Fruit fly (Drosophila melanogaster) whole organism, embryonic: ENCODE results near the gene CG12012.
A peak's percentile ranks its signal among the peaks of the same experiment; 100 is the strongest.

Source experiments
- B-H1 ChIP-seq: fragments of 200-800 bp; sonication (Bioruptor generic); IDR thresholded peaks from 3 replicates; pipeline ENCODE4 v1.3.6; 2022; ENCODE audit warnings: missing biosample characterization, missing genetic modification characterization
- BEAF-32 ChIP-seq: fragments of 200-800 bp; sonication (Bioruptor generic); optimal IDR thresholded peaks from 3 replicates; lab custom pipeline; 2017; ENCODE audit warnings: missing biosample characterization, missing genetic modification characterization, mild to moderate bottlenecking, moderate library complexity, missing genetic modification reagents
- CG10267 ChIP-seq: fragments of 200-800 bp; sonication (Bioruptor generic); optimal IDR thresholded peaks from 2 replicates; lab custom pipeline; 2018; ENCODE audit warnings: missing biosample characterization, mild to moderate bottlenecking, missing genetic modification characterization, moderate library complexity
- CG10274 ChIP-seq: fragments of 200-800 bp; sonication (Bioruptor generic); optimal IDR thresholded peaks from 3 replicates; lab custom pipeline; 2017; ENCODE audit warnings: missing biosample characterization, mild to moderate bottlenecking, missing genetic modification characterization
- CG10979 ChIP-seq: fragments of 200-800 bp; sonication (Bioruptor generic); optimal IDR thresholded peaks from 2 replicates; lab custom pipeline; 2018; ENCODE audit warnings: missing biosample characterization, mild to moderate bottlenecking, missing genetic modification characterization, moderate library complexity
- CG11695 ChIP-seq: fragments of 200-800 bp; sonication (Bioruptor generic); IDR thresholded peaks from 3 replicates; pipeline ENCODE4 v1.3.6; 2022; ENCODE audit warnings: missing biosample characterization, missing genetic modification characterization
- CG12391 ChIP-seq: fragments of 200-800 bp; sonication (Bioruptor generic); optimal IDR thresholded peaks from 3 replicates; lab custom pipeline; 2018; ENCODE audit warnings: missing biosample characterization, mild to moderate bottlenecking, missing genetic modification characterization, moderate library complexity
- CG13123 ChIP-seq: fragments of 200-800 bp; sonication (Bioruptor generic); optimal IDR thresholded peaks from 2 replicates; lab custom pipeline; 2016; ENCODE audit warnings: missing biosample characterization, missing genetic modification characterization
- CG14710 ChIP-seq: fragments of 200-800 bp; sonication (Bioruptor generic); optimal IDR thresholded peaks from 3 replicates; lab custom pipeline; 2019; ENCODE audit warnings: missing biosample characterization, mild to moderate bottlenecking, missing genetic modification characterization, moderate library complexity
- CG15269 ChIP-seq: fragments of 200-800 bp; sonication (Bioruptor generic); optimal IDR thresholded peaks from 2 replicates; lab custom pipeline; 2018; ENCODE audit warnings: missing biosample characterization, mild to moderate bottlenecking, missing genetic modification characterization, moderate library complexity
- CG15601 ChIP-seq: fragments of 200-800 bp; sonication (Bioruptor generic); optimal IDR thresholded peaks from 3 replicates; lab custom pipeline; 2019; ENCODE audit warnings: missing biosample characterization, mild to moderate bottlenecking, missing genetic modification characterization, moderate library complexity
- CG16813 ChIP-seq: fragments of 200-800 bp; sonication (Bioruptor generic); IDR thresholded peaks from 3 replicates; pipeline ENCODE4 v1.3.6; 2022; ENCODE audit warnings: missing biosample characterization, missing genetic modification characterization; ENCODE audit not compliant: partially characterized antibody
- CG16863 ChIP-seq: fragments of 200-800 bp; sonication (Bioruptor generic); optimal IDR thresholded peaks from 3 replicates; lab custom pipeline; 2016; ENCODE audit warnings: missing biosample characterization, missing genetic modification characterization
- CG18476 ChIP-seq: fragments of 200-800 bp; sonication (Bioruptor generic); optimal IDR thresholded peaks from 2 replicates; lab custom pipeline; 2016; ENCODE audit warnings: missing biosample characterization, mild to moderate bottlenecking, missing genetic modification characterization
- CG2875 ChIP-seq: fragments of 200-800 bp; sonication (Bioruptor generic); optimal IDR thresholded peaks from 2 replicates; lab custom pipeline; 2017; ENCODE audit warnings: missing biosample characterization, mild to moderate bottlenecking, missing genetic modification characterization, missing genetic modification reagents
- CG33213 ChIP-seq: fragments of 200-800 bp; sonication (Bioruptor generic); optimal IDR thresholded peaks from 3 replicates; lab custom pipeline; 2016; ENCODE audit warnings: missing biosample characterization, missing genetic modification characterization
- CG34224 ChIP-seq: fragments of 200-800 bp; sonication (Bioruptor generic); IDR thresholded peaks from 3 replicates; pipeline ENCODE4 v1.3.6; 2022; ENCODE audit warnings: missing biosample characterization, missing genetic modification characterization; ENCODE audit not compliant: partially characterized antibody
- CG3847 ChIP-seq: fragments of 200-800 bp; sonication (Bioruptor generic); IDR thresholded peaks from 2 replicates; pipeline ENCODE4 v1.3.6; 2022; ENCODE audit warnings: missing biosample characterization, missing genetic modification characterization
- CG6683 ChIP-seq: fragments of 200-800 bp; sonication (Bioruptor generic); optimal IDR thresholded peaks from 2 replicates; lab custom pipeline; 2017; ENCODE audit warnings: missing biosample characterization, mild to moderate bottlenecking, missing genetic modification characterization, missing genetic modification reagents
- Dad ChIP-seq: fragments of 200-800 bp; sonication (Bioruptor generic); optimal IDR thresholded peaks from 3 replicates; lab custom pipeline; 2016; ENCODE audit warnings: missing biosample characterization, missing genetic modification characterization
- Dek ChIP-seq: fragments of 200-800 bp; sonication (Bioruptor generic); optimal IDR thresholded peaks from 3 replicates; lab custom pipeline; 2019; ENCODE audit warnings: missing biosample characterization, mild to moderate bottlenecking, missing genetic modification characterization, moderate library complexity
- Doc3 ChIP-seq: fragments of 200-800 bp; sonication (Bioruptor generic); IDR thresholded peaks from 3 replicates; pipeline ENCODE4 v1.3.6; 2022; ENCODE audit warnings: missing biosample characterization, missing genetic modification characterization; ENCODE audit not compliant: partially characterized antibody
- E2f1 ChIP-seq: fragments of 200-800 bp; sonication (Bioruptor generic); IDR thresholded peaks from 2 replicates; pipeline ENCODE4 v1.3.6; 2022; ENCODE audit warnings: missing biosample characterization, missing genetic modification characterization
- Fer1 ChIP-seq: fragments of 200-800 bp; sonication (Bioruptor generic); optimal IDR thresholded peaks from 2 replicates; lab custom pipeline; 2017; ENCODE audit warnings: missing biosample characterization, mild to moderate bottlenecking, missing genetic modification characterization
- Gug ChIP-seq: fragments of 200-800 bp; sonication (Bioruptor generic); IDR thresholded peaks from 4 replicates; pipeline ENCODE4 v1.3.6; 2022; ENCODE audit warnings: missing biosample characterization, missing genetic modification characterization
- HLHmδ ChIP-seq: fragments of 200-800 bp; sonication (Bioruptor generic); optimal IDR thresholded peaks from 2 replicates; lab custom pipeline; 2018; ENCODE audit warnings: missing biosample characterization, mild to moderate bottlenecking, missing genetic modification characterization, moderate library complexity
- Neu2 ChIP-seq: fragments of 200-800 bp; sonication (Bioruptor generic); optimal IDR thresholded peaks from 3 replicates; lab custom pipeline; 2016; ENCODE audit warnings: missing biosample characterization, missing genetic modification characterization, borderline replicate concordance
- Nf-YC ChIP-seq: fragments of 200-800 bp; optimal IDR thresholded peaks from 3 replicates; lab custom pipeline; 2019; ENCODE audit warnings: missing biosample characterization, mild to moderate bottlenecking, missing genetic modification characterization, moderate library complexity
- Ptx1 ChIP-seq: fragments of 200-800 bp; sonication (Bioruptor generic); IDR thresholded peaks from 2 replicates; pipeline ENCODE4 v1.3.6; 2022; ENCODE audit warnings: missing biosample characterization, missing genetic modification characterization
- Tbp ChIP-seq: fragments of >200 bp; optimal IDR thresholded peaks from 2 replicates; lab custom pipeline; 2018; ENCODE audit warnings: missing biosample characterization, missing genetic modification characterization
- Xbp1 ChIP-seq: fragments of 200-800 bp; sonication (Bioruptor generic); optimal IDR thresholded peaks from 3 replicates; lab custom pipeline; 2016; ENCODE audit warnings: missing biosample characterization, mild to moderate bottlenecking, missing genetic modification characterization
- ac ChIP-seq: fragments of 200-800 bp; sonication (Bioruptor generic); optimal IDR thresholded peaks from 3 replicates; lab custom pipeline; 2017; ENCODE audit warnings: missing biosample characterization, mild to moderate bottlenecking, missing genetic modification characterization
- ara ChIP-seq: fragments of 200-800 bp; sonication (Bioruptor generic); IDR thresholded peaks from 2 replicates; pipeline ENCODE4 v1.3.6; 2022; ENCODE audit warnings: missing biosample characterization, missing genetic modification characterization
- br ChIP-seq: fragments of >200 bp; optimal IDR thresholded peaks from 2 replicates; lab custom pipeline; 2017
- corto ChIP-seq: fragments of 200-800 bp; sonication (Bioruptor generic); optimal IDR thresholded peaks from 2 replicates; lab custom pipeline; 2016; ENCODE audit warnings: missing biosample characterization, mild to moderate bottlenecking, missing genetic modification characterization, moderate library complexity
- crol ChIP-seq: fragments of 200-800 bp; sonication (Bioruptor generic); IDR thresholded peaks from 2 replicates; pipeline ENCODE4 v1.3.6; 2022; ENCODE audit warnings: missing biosample characterization, missing genetic modification characterization
- dmrt11E ChIP-seq: fragments of 200-800 bp; sonication (Bioruptor generic); optimal IDR thresholded peaks from 3 replicates; lab custom pipeline; 2018; ENCODE audit warnings: missing biosample characterization, mild to moderate bottlenecking, missing genetic modification characterization, moderate library complexity
- fru ChIP-seq: fragments of >200 bp; optimal IDR thresholded peaks from 2 replicates; lab custom pipeline; 2017
- gcm2 ChIP-seq: fragments of 200-800 bp; sonication (Bioruptor generic); optimal IDR thresholded peaks from 2 replicates; lab custom pipeline; 2016; ENCODE audit warnings: missing biosample characterization, missing genetic modification characterization
- gfzf ChIP-seq: fragments of 200-800 bp; sonication (Bioruptor generic); optimal IDR thresholded peaks from 2 replicates; lab custom pipeline; 2016; ENCODE audit warnings: missing biosample characterization, mild to moderate bottlenecking, missing genetic modification characterization, moderate library complexity
- gsb-n ChIP-seq: fragments of 200-800 bp; sonication (Bioruptor generic); optimal IDR thresholded peaks from 3 replicates; lab custom pipeline; 2018; ENCODE audit warnings: missing biosample characterization, mild to moderate bottlenecking, missing genetic modification characterization
- lilli ChIP-seq: fragments of 200-800 bp; sonication (Bioruptor generic); optimal IDR thresholded peaks from 3 replicates; lab custom pipeline; 2016; ENCODE audit warnings: missing biosample characterization, missing genetic modification characterization
- maf-S ChIP-seq: fragments of 200-800 bp; sonication (Bioruptor generic); optimal IDR thresholded peaks from 2 replicates; lab custom pipeline; 2016; ENCODE audit warnings: missing biosample characterization, missing genetic modification characterization
- pum ChIP-seq: fragments of 200-800 bp; sonication (Bioruptor generic); optimal IDR thresholded peaks from 2 replicates; lab custom pipeline; 2016; ENCODE audit warnings: missing biosample characterization, missing genetic modification characterization
- run ChIP-seq: fragments of 200-800 bp; sonication (Bioruptor generic); optimal IDR thresholded peaks from 3 replicates; lab custom pipeline; 2018; ENCODE audit warnings: missing biosample characterization, mild to moderate bottlenecking, missing genetic modification characterization
- salm ChIP-seq: fragments of 200-800 bp; sonication (Bioruptor generic); optimal IDR thresholded peaks from 2 replicates; lab custom pipeline; 2018; ENCODE audit warnings: missing biosample characterization, mild to moderate bottlenecking, missing genetic modification characterization
- sens ChIP-seq: fragments of 200-800 bp; sonication (Bioruptor generic); peaks from one replicate; lab custom pipeline; 2016; ENCODE audit warnings: missing biosample characterization, missing genetic modification characterization
- sima ChIP-seq: fragments of 200-800 bp; sonication (Bioruptor generic); optimal IDR thresholded peaks from 2 replicates; lab custom pipeline; 2016; ENCODE audit warnings: missing biosample characterization, missing genetic modification characterization
- tap ChIP-seq: fragments of 200-800 bp; optimal IDR thresholded peaks from 3 replicates; lab custom pipeline; 2019; ENCODE audit warnings: missing biosample characterization, mild to moderate bottlenecking, missing genetic modification characterization, moderate library complexity
- tx ChIP-seq: fragments of 200-800 bp; sonication (Bioruptor generic); optimal IDR thresholded peaks from 2 replicates; lab custom pipeline; 2016; ENCODE audit warnings: missing biosample characterization, missing genetic modification characterization
- unpg ChIP-seq: fragments of 200-800 bp; sonication (Bioruptor generic); optimal IDR thresholded peaks from 3 replicates; lab custom pipeline; 2018; ENCODE audit warnings: missing biosample characterization, mild to moderate bottlenecking, missing genetic modification characterization, moderate library complexity

CG12012 gene

DNA sequence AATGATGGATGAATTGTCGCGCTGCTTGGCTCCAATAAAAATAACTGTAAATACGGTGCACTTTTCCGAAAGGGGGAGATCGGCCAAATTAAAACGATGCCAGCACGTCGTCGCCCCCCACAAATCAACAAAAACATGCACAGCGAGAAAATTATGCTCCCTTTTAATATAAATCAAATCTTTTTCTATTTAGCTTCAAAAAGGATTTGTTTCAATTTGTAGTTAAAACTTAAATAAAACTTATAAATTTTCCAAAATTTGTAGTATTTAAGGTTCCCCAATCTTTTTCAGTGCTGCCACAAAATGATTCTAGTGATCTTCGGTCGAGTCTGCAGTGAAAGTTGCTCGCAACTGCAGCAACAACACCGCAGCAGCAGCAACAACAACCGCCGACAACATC is 19.5 kb downstream of the CG12012 start (continued):
- TF ChIP-seq run (tag; lab: Kevin White, UChicago): peak; percentile 69
- peak; percentile 95 for TF ChIP-seq ara (GFP tag; lab: Robert Waterston, UW)
- TF ChIP-seq sens (GFP tag; lab: Kevin White, UChicago): peak; percentile 99
- peak; percentile 60 for TF ChIP-seq gcm2 (GFP tag; lab: Kevin White, UChicago)
- no peak for TF ChIP-seq BEAF-32 (GFP tag; lab: Kevin White, UChicago)
- TF ChIP-seq CG3847: 0 out of 2 replicates have a peak, but pooled peaks have one; percentile 29
- no peak for TF ChIP-seq Doc3 (GFP tag; lab: Robert Waterston, UW)
- TF ChIP-seq tx (GFP tag; lab: Kevin White, UChicago): peak; percentile 47
- TF ChIP-seq Fer1: peak; percentile 26
- TF ChIP-seq sima: peak; percentile 42
- no peak for TF ChIP-seq Neu2 (GFP tag; lab: Kevin White, UChicago)
- peak; percentile 84 for TF ChIP-seq CG16863 (GFP tag; lab: Kevin White, UChicago)
- TF ChIP-seq ac (GFP tag; lab: Kevin White, UChicago): peak; percentile 82
- peak; percentile 92 for TF ChIP-seq CG2875 (GFP tag; lab: Kevin White, UChicago)
- TF ChIP-seq corto (GFP tag; lab: Kevin White, UChicago): no peak
- peak; percentile 61; the same call in 1 of the 2 replicates for TF ChIP-seq E2f1 (GFP tag; lab: Robert Waterston, UW)
- TF ChIP-seq maf-S (GFP tag; lab: Kevin White, UChicago): peak; percentile 58
- peak; percentile 78 for TF ChIP-seq CG13123
- TF ChIP-seq salm (tag; lab: Kevin White, UChicago): peak; percentile 83
- TF ChIP-seq crol (GFP tag; lab: Robert Waterston, UW): no peak; the same call in 1 of the 2 replicates
- no peak for TF ChIP-seq CG16813 (GFP tag; lab: Robert Waterston, UW)
- TF ChIP-seq CG14710 (tag; lab: Kevin White, UChicago): peak; percentile 97
- TF ChIP-seq Nf-YC (tag; lab: Kevin White, UChicago): peak; percentile 13
- peak; percentile 43 for TF ChIP-seq CG6683 (GFP tag; lab: Kevin White, UChicago)
- TF ChIP-seq Dek (tag; lab: Kevin White, UChicago): peak; percentile 34
- peak; percentile 59 for TF ChIP-seq lilli (GFP tag; lab: Kevin White, UChicago)
- peak; percentile 56 for TF ChIP-seq B-H1
- TF ChIP-seq Tbp (GFP tag; lab: Kevin White, UChicago): no peak
- peak; percentile 68 for TF ChIP-seq CG15269 (tag; lab: Kevin White, UChicago)
- peak; percentile 49 for TF ChIP-seq Dad
- peak; percentile 91 for TF ChIP-seq CG10267
- TF ChIP-seq HLHmδ (GFP tag; lab: Kevin White, UChicago): no peak
- no peak for TF ChIP-seq CG34224 (GFP tag; lab: Robert Waterston, UW)
- no peak for TF ChIP-seq gfzf (GFP tag; lab: Kevin White, UChicago)
- peak; percentile 86 for TF ChIP-seq Xbp1 (GFP tag; lab: Kevin White, UChicago)
- peak; percentile 95 for TF ChIP-seq CG12391
- TF ChIP-seq gsb-n: peak; percentile 93
- peak; percentile 22 for TF ChIP-seq CG10274 (GFP tag; lab: Kevin White, UChicago)
- TF ChIP-seq Ptx1 (GFP tag; lab: Robert Waterston, UW): peak; percentile 77
- peak; percentile 41; the same call in 2 of the 4 replicates for TF ChIP-seq Gug
- peak; percentile 79 for TF ChIP-seq pum (GFP tag; lab: Kevin White, UChicago)
- TF ChIP-seq br (lab: Kevin White, UChicago): no peak
- peak; percentile 75; the same call in 2 of the 3 replicates for TF ChIP-seq CG11695
- no peak for TF ChIP-seq fru (lab: Kevin White, UChicago)
- peak; percentile 75 for TF ChIP-seq CG18476 (GFP tag; lab: Kevin White, UChicago)
- peak; percentile 98 for TF ChIP-seq CG10979
- TF ChIP-seq unpg (GFP tag; lab: Kevin White, UChicago): peak; percentile 92
- peak; percentile 71 for TF ChIP-seq CG33213 (GFP tag; lab: Kevin White, UChicago)
- TF ChIP-seq CG15601 (tag; lab: Kevin White, UChicago): peak; percentile 97
- TF ChIP-seq dmrt11E (tag; lab: Kevin White, UChicago): peak; percentile 97
- peak; percentile 89 for TF ChIP-seq tap (tag; lab: Kevin White, UChicago)
